Worm (Caenorhabditis elegans) whole organism, late embryonic: ENCODE data around the gene trpp-6.
A peak's percentile ranks its signal among the peaks of the same experiment; 100 is the strongest.

Experiments
- F13H6.1 ChIP-seq: sonication (generic microtip); optimal IDR thresholded peaks from 2 replicates; lab custom pipeline; 2016; ENCODE audit warnings: missing genetic modification characterization, missing compliant biosample characterization
- K09A11.1 ChIP-seq: sonication (generic microtip); optimal IDR thresholded peaks from 2 replicates; lab custom pipeline; 2017; ENCODE audit warnings: antibody characterized with exemption, mild to moderate bottlenecking, missing genetic modification characterization, missing compliant biosample characterization; ENCODE audit not compliant: insufficient read depth
- Y22D7AL.16 ChIP-seq: sonication (generic microtip); optimal IDR thresholded peaks from 2 replicates; lab custom pipeline; 2016; ENCODE audit warnings: missing genetic modification characterization, missing compliant biosample characterization
- ceh-14 ChIP-seq: sonication (generic microtip); optimal IDR thresholded peaks from 2 replicates; lab custom pipeline; 2016; ENCODE audit warnings: missing genotype, missing genetic modification characterization, missing compliant biosample characterization
- ceh-18 ChIP-seq: sonication (generic microtip); optimal IDR thresholded peaks from 2 replicates; lab custom pipeline; 2016; ENCODE audit warnings: missing genetic modification characterization, missing compliant biosample characterization
- ceh-2 ChIP-seq: sonication (generic microtip); optimal IDR thresholded peaks from 2 replicates; lab custom pipeline; 2016; ENCODE audit warnings: missing genotype, missing genetic modification characterization, missing compliant biosample characterization
- ceh-31 ChIP-seq: sonication (generic microtip); optimal IDR thresholded peaks from 2 replicates; lab custom pipeline; 2016; ENCODE audit warnings: missing genetic modification characterization, missing compliant biosample characterization
- ceh-34 ChIP-seq: sonication (generic microtip); optimal IDR thresholded peaks from 2 replicates; lab custom pipeline; 2016; ENCODE audit warnings: mild to moderate bottlenecking, missing genetic modification characterization, missing compliant biosample characterization
- ceh-48 ChIP-seq: sonication (generic microtip); optimal IDR thresholded peaks from 2 replicates; lab custom pipeline; 2016; ENCODE audit warnings: missing genetic modification characterization, inconsistent platforms, missing compliant biosample characterization
- ceh-6 ChIP-seq: fragments of 200-800 bp; sonication (Bioruptor generic); optimal IDR thresholded peaks from 2 replicates; lab custom pipeline; 2018; ENCODE audit warnings: mild to moderate bottlenecking, missing genetic modification characterization, missing compliant biosample characterization
- ceh-9 ChIP-seq: sonication (generic microtip); optimal IDR thresholded peaks from 2 replicates; lab custom pipeline; 2016; ENCODE audit warnings: mild to moderate bottlenecking, missing genetic modification characterization, inconsistent platforms, missing compliant biosample characterization
- che-1 ChIP-seq: sonication (generic microtip); optimal IDR thresholded peaks from 2 replicates; lab custom pipeline; 2016; ENCODE audit warnings: mild to moderate bottlenecking, missing genetic modification characterization, missing compliant biosample characterization
- elt-4 ChIP-seq: sonication (generic microtip); optimal IDR thresholded peaks from 2 replicates; lab custom pipeline; 2016; ENCODE audit warnings: missing genetic modification characterization, missing compliant biosample characterization
- ets-4 ChIP-seq: sonication (generic microtip); optimal IDR thresholded peaks from 2 replicates; lab custom pipeline; 2016; ENCODE audit warnings: missing genetic modification characterization, missing compliant biosample characterization
- eyg-1 ChIP-seq: sonication (generic microtip); optimal IDR thresholded peaks from 2 replicates; lab custom pipeline; 2016; ENCODE audit warnings: missing genotype, missing genetic modification characterization, missing compliant biosample characterization
- fax-1 ChIP-seq: sonication (generic microtip); optimal IDR thresholded peaks from 2 replicates; lab custom pipeline; 2016; ENCODE audit warnings: missing genotype, missing genetic modification characterization, missing compliant biosample characterization
- fkh-10 ChIP-seq: fragments of 150-350 bp; optimal IDR thresholded peaks from 2 replicates; lab custom pipeline; 2014; ENCODE audit warnings: missing biosample characterization, missing genetic modification reagents, missing genetic modification characterization
- fkh-6 ChIP-seq: sonication (generic microtip); optimal IDR thresholded peaks from 2 replicates; lab custom pipeline; 2016; ENCODE audit warnings: missing genetic modification characterization, missing compliant biosample characterization
- gmeb-2 ChIP-seq: sonication (generic microtip); optimal IDR thresholded peaks from 2 replicates; lab custom pipeline; 2016; ENCODE audit warnings: missing genetic modification characterization, inconsistent platforms, missing compliant biosample characterization
- hlh-13 ChIP-seq: fragments of 200-800 bp; sonication (Bioruptor generic); optimal IDR thresholded peaks from 2 replicates; lab custom pipeline; 2018; ENCODE audit warnings: mild to moderate bottlenecking, missing genetic modification characterization, missing compliant biosample characterization
- hlh-15 ChIP-seq: sonication (generic microtip); optimal IDR thresholded peaks from 2 replicates; lab custom pipeline; 2016; ENCODE audit warnings: missing genetic modification characterization, missing compliant biosample characterization
- hlh-30 ChIP-seq: sonication (generic microtip); optimal IDR thresholded peaks from 2 replicates; lab custom pipeline; 2017; ENCODE audit warnings: antibody characterized with exemption, missing genetic modification characterization, missing compliant biosample characterization; ENCODE audit not compliant: insufficient read depth
- hlh-6 ChIP-seq: sonication (generic microtip); optimal IDR thresholded peaks from 2 replicates; lab custom pipeline; 2016; ENCODE audit warnings: missing genotype, missing genetic modification characterization, missing compliant biosample characterization
- hlh-8 ChIP-seq: sonication (generic microtip); optimal IDR thresholded peaks from 2 replicates; lab custom pipeline; 2016; ENCODE audit warnings: missing genotype, missing genetic modification characterization, missing compliant biosample characterization
- lim-6 ChIP-seq: sonication (generic microtip); optimal IDR thresholded peaks from 2 replicates; lab custom pipeline; 2016; ENCODE audit warnings: missing genetic modification characterization, missing compliant biosample characterization
- lin-11 ChIP-seq: fragments of 200-800 bp; sonication (Bioruptor generic); optimal IDR thresholded peaks from 2 replicates; lab custom pipeline; 2018; ENCODE audit warnings: mild to moderate bottlenecking, missing genetic modification characterization, missing compliant biosample characterization
- nhr-232 ChIP-seq: sonication (generic microtip); optimal IDR thresholded peaks from 2 replicates; lab custom pipeline; 2016; ENCODE audit warnings: missing genetic modification characterization, missing compliant biosample characterization
- npax-4 ChIP-seq: sonication (generic microtip); optimal IDR thresholded peaks from 2 replicates; lab custom pipeline; 2016; ENCODE audit warnings: missing genetic modification characterization, missing compliant biosample characterization
- pat-9 ChIP-seq: fragments of 200-800 bp; sonication (Bioruptor generic); optimal IDR thresholded peaks from 2 replicates; lab custom pipeline; 2018; ENCODE audit warnings: mild to moderate bottlenecking, missing genetic modification characterization, moderate library complexity, missing compliant biosample characterization
- pax-1 ChIP-seq: fragments of 150-350 bp; optimal IDR thresholded peaks from 2 replicates; lab custom pipeline; 2014; ENCODE audit warnings: missing biosample characterization, missing genetic modification characterization
- pha-2 ChIP-seq: sonication (generic microtip); optimal IDR thresholded peaks from 2 replicates; lab custom pipeline; 2017; ENCODE audit warnings: mild to moderate bottlenecking, missing genetic modification characterization, missing compliant biosample characterization
- pha-4 ChIP-seq: fragments of 150-350 bp; optimal IDR thresholded peaks from 2 replicates; lab custom pipeline; 2018; ENCODE audit warnings: missing biosample characterization, missing genetic modification reagents, missing genetic modification characterization
- pqm-1 ChIP-seq: sonication (generic microtip); optimal IDR thresholded peaks from 2 replicates; lab custom pipeline; 2016; ENCODE audit warnings: missing genetic modification characterization, missing compliant biosample characterization
- ref-2 ChIP-seq: sonication (generic microtip); optimal IDR thresholded peaks from 2 replicates; lab custom pipeline; 2016; ENCODE audit warnings: missing genetic modification characterization, missing compliant biosample characterization
- rnt-1 ChIP-seq: sonication (generic microtip); optimal IDR thresholded peaks from 2 replicates; lab custom pipeline; 2016; ENCODE audit warnings: missing genetic modification characterization, missing compliant biosample characterization
- sox-2 ChIP-seq: fragments of 200-800 bp; sonication (Bioruptor generic); IDR thresholded peaks from 2 replicates; pipeline ENCODE4 v1.3.6; 2022; ENCODE audit warnings: missing genetic modification reagents, missing genetic modification characterization, missing compliant biosample characterization
- sox-4 ChIP-seq: sonication (generic microtip); optimal IDR thresholded peaks from 2 replicates; lab custom pipeline; 2017; ENCODE audit warnings: mild to moderate bottlenecking, missing genetic modification characterization, inconsistent platforms, missing compliant biosample characterization
- syd-9 ChIP-seq: sonication (generic microtip); optimal IDR thresholded peaks from 2 replicates; lab custom pipeline; 2016; ENCODE audit warnings: mild to moderate bottlenecking, missing genetic modification characterization, moderate library complexity, missing compliant biosample characterization
- tbx-7 ChIP-seq: sonication (generic microtip); optimal IDR thresholded peaks from 2 replicates; lab custom pipeline; 2016; ENCODE audit warnings: missing genotype, missing genetic modification characterization, missing compliant biosample characterization
- unc-3 ChIP-seq, 2 experiments: fragments of 200-800 bp in 1 of 2; sonication (Bioruptor generic) in 1 of 2; sonication (generic microtip) in 1 of 2; conservative IDR thresholded peaks in 1 of 2; optimal IDR thresholded peaks in 1 of 2; 2 replicates each; pipeline versions ENCODE4 v1.3.6 to Lab custom; 2016 to 2022; ENCODE audit warnings: missing compliant biosample characterization in 2 of 2, missing genetic modification characterization in 2 of 2, missing genetic modification reagents in 1 of 2
- unc-42 ChIP-seq: sonication (generic microtip); optimal IDR thresholded peaks from 2 replicates; lab custom pipeline; 2016; ENCODE audit warnings: missing genotype, missing genetic modification characterization, missing compliant biosample characterization
- zip-5 ChIP-seq: sonication (generic microtip); optimal IDR thresholded peaks from 2 replicates; lab custom pipeline; 2016; ENCODE audit warnings: missing genetic modification characterization, missing compliant biosample characterization

The trpp-6 gene

DNA sequence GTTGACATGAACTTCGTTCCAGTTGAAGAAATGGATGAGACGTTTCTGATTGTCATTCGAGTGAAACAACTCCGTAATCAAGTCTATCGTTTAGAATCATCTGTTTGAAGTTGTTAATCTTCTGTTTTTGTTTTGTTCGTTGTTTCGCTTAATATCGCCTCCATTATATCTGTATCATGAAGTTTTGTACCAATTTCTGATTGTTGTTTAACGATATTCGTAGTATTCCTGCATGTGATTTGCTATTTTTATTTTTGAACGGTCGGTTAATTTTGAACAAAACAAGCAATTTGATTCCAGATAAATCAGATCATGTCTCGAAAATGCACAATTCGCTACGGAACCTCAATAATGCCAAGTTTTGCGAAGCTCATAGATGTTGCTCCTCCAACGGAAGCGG, 9.1 kb upstream of the trpp-6 start, which contains the start of gene C27H6.9:
C27H6.9 (plus strand) TSS at position 301 of the 400 bp plus-strand sequence.
- no peak for TF ChIP-seq hlh-6 (tag; lab: Kevin White, UChicago)
- TF ChIP-seq ceh-31 (tag; lab: Kevin White, UChicago), result no peak
- no peak for TF ChIP-seq ceh-34 (tag; lab: Kevin White, UChicago)
- no peak for TF ChIP-seq npax-4 (tag; lab: Kevin White, UChicago)
- TF ChIP-seq, all 69 proteins: peak for 0

DNA sequence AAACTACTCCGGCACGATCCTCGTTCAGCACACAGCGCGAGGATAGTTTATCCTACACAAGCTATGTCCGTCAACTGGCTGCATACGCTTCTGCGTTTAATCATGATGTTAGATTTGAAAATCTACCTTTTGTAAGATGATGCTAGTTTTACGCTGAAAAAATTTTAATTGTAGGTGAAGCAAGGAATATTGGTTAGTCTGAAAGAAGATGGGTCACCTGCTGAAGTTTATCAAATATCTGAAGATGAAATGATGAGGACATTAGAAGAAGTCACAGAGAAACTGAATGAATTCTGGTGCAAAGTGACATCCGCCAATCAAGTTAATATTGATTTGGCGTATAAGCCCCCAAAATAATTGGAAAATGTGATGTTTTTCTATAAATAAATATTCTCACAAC, 8.2 kb upstream of the trpp-6 start:
- no peak for TF ChIP-seq F13H6.1 (tag; lab: Kevin White, UChicago)

DNA sequence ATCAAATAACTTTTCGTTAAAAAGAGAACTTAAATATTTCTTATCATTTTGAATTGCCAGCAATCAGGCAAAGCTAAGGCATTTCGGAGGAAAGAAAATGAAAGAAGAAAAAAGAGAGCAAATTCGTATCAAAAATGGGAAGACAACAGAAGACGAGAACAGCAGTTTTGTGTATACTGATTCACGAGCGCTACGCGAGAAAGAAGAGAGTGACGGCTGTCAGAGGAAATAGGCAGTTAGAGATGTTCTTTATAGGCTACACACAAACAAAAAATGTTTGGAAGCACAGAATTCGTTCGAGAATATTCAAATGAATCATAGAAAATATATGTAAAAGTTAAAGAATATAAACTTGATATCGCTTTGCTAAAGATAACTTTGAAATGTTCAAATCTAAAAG, 6.9 kb upstream of the trpp-6 start:
- TF ChIP-seq sox-2 (GFP tag; lab: Robert Waterston, UW) (no peak), elt-4 (tag; lab: Kevin White, UChicago) (no peak), fkh-10 (GFP tag; lab: Kevin White, UChicago) (no peak), npax-4 (tag; lab: Kevin White, UChicago) (no peak), pax-1 (tag; lab: Kevin White, UChicago) (no peak), ceh-31 (tag; lab: Kevin White, UChicago) (no peak), fkh-6 (no peak), gmeb-2 (no peak), ref-2 (tag; lab: Kevin White, UChicago) (no peak), F13H6.1 (tag; lab: Kevin White, UChicago) (no peak), lin-11 (tag; lab: Kevin White, UChicago) (no peak), ceh-6 (no peak), K09A11.1 (tag; lab: Kevin White, UChicago) (no peak), eyg-1 (no peak), lim-6 (tag; lab: Kevin White, UChicago) (no peak)

DNA sequence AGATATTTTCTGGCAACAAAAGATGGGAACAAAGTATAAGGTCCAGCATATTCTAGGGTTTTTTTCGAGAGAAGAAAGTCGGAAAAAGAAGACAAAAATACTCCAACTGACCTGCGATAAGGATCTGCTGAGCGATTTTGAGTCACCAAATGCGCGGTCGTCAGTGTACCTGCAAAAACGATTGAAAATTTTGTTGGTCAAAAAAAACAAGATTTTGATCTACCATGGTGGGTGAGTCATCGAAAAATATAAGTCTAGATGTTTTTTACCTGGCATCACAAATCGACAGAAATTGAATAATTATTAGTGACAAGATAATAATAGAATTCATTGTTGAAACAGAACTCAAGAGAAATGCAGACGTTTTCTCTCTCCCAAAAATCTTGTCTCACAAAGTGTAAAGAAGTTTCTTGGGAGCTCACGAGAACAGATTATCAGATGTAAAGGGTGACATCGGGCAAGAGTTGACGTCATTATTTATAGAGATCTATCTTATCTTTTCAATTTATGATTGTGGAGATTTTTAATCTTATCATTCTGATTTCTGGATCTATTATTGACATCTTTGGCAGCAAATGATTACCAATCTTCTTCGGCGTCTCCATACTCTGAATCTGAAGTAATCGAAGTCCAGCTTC, 6.3 kb upstream of the trpp-6 start:
- TF ChIP-seq ceh-48 (tag; lab: Kevin White, UChicago) (no peak), gmeb-2 (no peak), unc-42 (no peak), fax-1 (tag; lab: Kevin White, UChicago) (no peak), F13H6.1 (tag; lab: Kevin White, UChicago) (no peak), K09A11.1 (tag; lab: Kevin White, UChicago) (no peak), sox-4 (tag; lab: Kevin White, UChicago) (no peak), hlh-8 (tag; lab: Kevin White, UChicago) (no peak), eyg-1 (no peak), pqm-1 (tag; lab: Kevin White, UChicago) (no peak), pat-9 (no peak), zip-5 (tag; lab: Kevin White, UChicago) (no peak), hlh-15 (no peak), elt-4 (tag; lab: Kevin White, UChicago) (no peak), ceh-14 (no peak), nhr-232 (tag; lab: Kevin White, UChicago) (no peak), tbx-7 (no peak), rnt-1 (no peak), ceh-18 (tag; lab: Kevin White, UChicago) (no peak), ceh-6 (no peak)

DNA sequence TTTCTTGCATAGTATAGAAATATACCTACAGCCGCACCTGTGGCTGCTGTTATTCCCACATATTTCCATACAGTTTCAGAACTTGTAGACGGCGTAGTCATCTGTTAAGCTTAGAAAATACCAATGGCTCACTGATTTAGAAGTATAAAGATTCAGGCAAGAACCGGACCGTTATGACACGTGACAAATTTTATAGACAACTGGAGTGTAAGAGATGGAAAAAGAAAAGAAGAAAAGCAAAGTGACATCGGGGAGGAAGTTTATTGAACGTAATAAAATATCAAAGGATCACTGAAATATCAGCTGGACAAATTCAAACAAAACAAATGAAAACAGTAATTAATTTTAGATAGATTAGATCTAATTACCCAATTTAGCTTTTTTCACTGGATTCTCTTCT, 5.5 kb upstream of the trpp-6 start, which contains the start of gene rmd-2:
rmd-2 (minus strand) TSS at position 101 of the 400 bp plus-strand sequence.
- peak; percentile 28 for TF ChIP-seq hlh-30 (tag; lab: Kevin White, UChicago)
- TF ChIP-seq elt-4 (tag; lab: Kevin White, UChicago), result no peak
- TF ChIP-seq, all 69 proteins: peak for 1

DNA sequence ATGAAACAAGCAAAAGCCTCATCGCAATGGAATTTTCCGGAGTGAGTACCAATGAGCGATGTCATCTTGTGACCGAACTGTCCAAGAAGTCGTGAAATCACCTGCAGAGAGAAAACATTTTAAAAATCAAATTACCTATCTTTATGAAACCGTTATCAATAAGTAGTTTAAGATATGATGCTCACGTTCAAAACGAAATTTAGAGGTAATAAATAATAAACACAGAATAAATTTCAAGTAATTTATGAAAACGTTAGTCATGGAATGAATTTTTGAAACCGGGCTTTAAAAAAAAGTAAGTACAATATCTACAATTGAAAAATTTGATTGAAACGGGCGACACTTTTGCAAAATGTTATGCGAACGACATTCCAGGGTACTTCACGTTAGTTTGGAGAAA, 4.0 kb upstream of the trpp-6 start, which contains the start of gene C27H6.8:
C27H6.8 (minus strand) TSS at position 101 of the 400 bp plus-strand sequence.
- TF ChIP-seq ceh-2 (tag; lab: Kevin White, UChicago) (no peak), ceh-9 (tag; lab: Kevin White, UChicago) (no peak), ceh-6 (no peak), hlh-15 (no peak), ets-4 (tag; lab: Kevin White, UChicago) (no peak), Y22D7AL.16 (no peak), syd-9 (tag; lab: Kevin White, UChicago) (no peak), hlh-13 (GFP tag; lab: Kevin White, UChicago) (no peak), sox-4 (tag; lab: Kevin White, UChicago) (no peak), pha-2 (tag; lab: Kevin White, UChicago) (no peak), pha-4 (tag; lab: Kevin White, UChicago) (no peak), unc-3 (GFP tag; conservative IDR thresholded peaks at IDR 0.05; lab: Robert Waterston, UW) (no peak), unc-3 (tag; optimal IDR thresholded peaks at IDR 0.05; lab: Kevin White, UChicago) (no peak), eyg-1 (no peak), che-1 (tag; lab: Kevin White, UChicago) (no peak)
